Worm (Caenorhabditis elegans): ENCODE data around the gene pqn-51.

Gene pqn-51

ce11 chrV:5001386-5001785, 48.0 kb upstream of the pqn-51 start, which contains the start of gene srr-8:
TSS of gene srr-8 (plus strand) at chrV:5001686.
- no peak for TF ChIP-seq gmeb-1 (tag; optimal IDR thresholded peaks at IDR 0.05)
- TF ChIP-seq lin-11 (tag; optimal IDR thresholded peaks at IDR 0.05) = no peak
- TF ChIP-seq nhr-129 (tag; optimal IDR thresholded peaks at IDR 0.05) = no peak
- no peak for TF ChIP-seq nhr-77 (tag; optimal IDR thresholded peaks at IDR 0.05)
- TF ChIP-seq unc-39 (tag; optimal IDR thresholded peaks at IDR 0.05) = no peak
- TF ChIP-seq alr-1 (tag; optimal IDR thresholded peaks at IDR 0.05) = no peak
- no peak for TF ChIP-seq nhr-237 (tag; optimal IDR thresholded peaks at IDR 0.05)

- TF ChIP-seq ztf-11 (tag; optimal IDR thresholded peaks at IDR 0.05) = no peak
- TF ChIP-seq fos-1 (tag; optimal IDR thresholded peaks at IDR 0.05) = peak; percentile 71
- TF ChIP-seq mdl-1 (tag; optimal IDR thresholded peaks at IDR 0.05) = no peak
- TF ChIP-seq unc-62 (GFP tag; optimal IDR thresholded peaks at IDR 0.05) = no peak
- TF ChIP-seq sma-3 (GFP tag; optimal IDR thresholded peaks at IDR 0.05) = no peak
- no peak for TF ChIP-seq lin-39 (tag; optimal IDR thresholded peaks at IDR 0.05)
- no peak for TF ChIP-seq egl-27 (tag; optimal IDR thresholded peaks at IDR 0.05)
- TF ChIP-seq ztf-1 (GFP tag; conservative IDR thresholded peaks at IDR 0.05) = no peak
These were observed 37.1 kb upstream of the pqn-51 start, which contains the start of gene srr-6 for ce11 chrV:5012193-5012853. TSS of gene srr-6 (plus strand) at chrV:5012803.

- TF ChIP-seq nhr-23 (tag; optimal IDR thresholded peaks at IDR 0.05) (no peak), sem-4 (tag; optimal IDR thresholded peaks at IDR 0.05) (no peak), lsy-2 (tag; optimal IDR thresholded peaks at IDR 0.05) (no peak), peb-1 (tag; optimal IDR thresholded peaks at IDR 0.05) (no peak), ztf-4 (tag; optimal IDR thresholded peaks at IDR 0.05) (no peak), nhr-6 (tag; optimal IDR thresholded peaks at IDR 0.05) (no peak), gmeb-1 (tag; optimal IDR thresholded peaks at IDR 0.05) (no peak), mdl-1 (tag; optimal IDR thresholded peaks at IDR 0.05) (no peak), nhr-77 (tag; optimal IDR thresholded peaks at IDR 0.05) (no peak)
These were observed 32.7 kb upstream of the pqn-51 start for ce11 chrV:5016728-5017127.

ce11 chrV:5018067-5018466, 31.3 kb upstream of the pqn-51 start:
- TF ChIP-seq F13H6.1 (tag; optimal IDR thresholded peaks at IDR 0.05) (no peak), mdl-1 (tag; optimal IDR thresholded peaks at IDR 0.05) (no peak), ztf-1 (GFP tag; conservative IDR thresholded peaks at IDR 0.05) (no peak), Y55F3AM.14 (GFP tag; optimal IDR thresholded peaks at IDR 0.05) (peak; percentile 42), nhr-6 (tag; optimal IDR thresholded peaks at IDR 0.05) (no peak), fos-1 (tag; optimal IDR thresholded peaks at IDR 0.05) (peak; percentile 38), sma-9 (GFP tag; optimal IDR thresholded peaks at IDR 0.05) (peak; percentile 55), sma-9 (tag; optimal IDR thresholded peaks at IDR 0.05) (no peak), nhr-12 (tag; optimal IDR thresholded peaks at IDR 0.05) (no peak), ZK546.5 (tag; optimal IDR thresholded peaks at IDR 0.05) (no peak)

ce11 chrV:5018810-5019274, 30.6 kb upstream of the pqn-51 start, which contains the start of gene srr-4:
TSS of gene srr-4 (plus strand) at chrV:5019224.
- TF ChIP-seq R02D3.7 (tag; optimal IDR thresholded peaks at IDR 0.05) (no peak), ama-1 (optimal IDR thresholded peaks at IDR 0.05) (no peak), crh-2 (tag; optimal IDR thresholded peaks at IDR 0.05) (no peak), lin-11 (tag; optimal IDR thresholded peaks at IDR 0.05) (no peak), unc-55 (GFP tag; optimal IDR thresholded peaks at IDR 0.05) (no peak), dmd-4 (tag; optimal IDR thresholded peaks at IDR 0.05) (no peak), mab-5 (tag; optimal IDR thresholded peaks at IDR 0.05) (no peak), nhr-77 (tag; optimal IDR thresholded peaks at IDR 0.05) (no peak), fos-1 (tag; optimal IDR thresholded peaks at IDR 0.05) (peak; percentile 66), unc-39 (tag; optimal IDR thresholded peaks at IDR 0.05) (no peak), ceh-82 (tag; optimal IDR thresholded peaks at IDR 0.05) (no peak), gmeb-1 (tag; optimal IDR thresholded peaks at IDR 0.05) (no peak), sma-9 (GFP tag; optimal IDR thresholded peaks at IDR 0.05) (peak; percentile 18), sma-9 (tag; optimal IDR thresholded peaks at IDR 0.05) (no peak), ztf-11 (tag; optimal IDR thresholded peaks at IDR 0.05) (no peak), skn-1 (tag; optimal IDR thresholded peaks at IDR 0.05) (peak; percentile 39), ztf-1 (GFP tag; conservative IDR thresholded peaks at IDR 0.05) (no peak), ZK546.5 (tag; optimal IDR thresholded peaks at IDR 0.05) (no peak), peb-1 (tag; optimal IDR thresholded peaks at IDR 0.05) (no peak)

Data from whole organism, L2 larva.